Fruit fly (Drosophila melanogaster) whole organism, embryonic: Measurements from ENCODE around the gene Hat1.

Source experiments
- Blimp-1 ChIP-seq: fragments of 200-800 bp; sonication (Bioruptor generic); optimal IDR thresholded peaks from 3 replicates; lab custom pipeline; 2018; ENCODE audit warnings: missing biosample characterization, missing genetic modification characterization, mild to moderate bottlenecking, moderate library complexity, missing genetic modification reagents
- C15 ChIP-seq: fragments of 200-800 bp; sonication (Bioruptor generic); IDR thresholded peaks from 3 replicates; pipeline ENCODE4 v1.3.6; 2022; ENCODE audit warnings: missing biosample characterization, missing genetic modification characterization
- CG10654 ChIP-seq: fragments of 200-800 bp; sonication (Bioruptor generic); optimal IDR thresholded peaks from 2 replicates; lab custom pipeline; 2016; ENCODE audit warnings: missing biosample characterization, missing genetic modification characterization
- CG10959 ChIP-seq: fragments of 200-800 bp; sonication (Bioruptor generic); IDR thresholded peaks from 2 replicates; pipeline ENCODE4 v1.3.6; 2022; ENCODE audit warnings: missing biosample characterization, missing genetic modification characterization
- CG11504 ChIP-seq: fragments of 200-800 bp; sonication (Bioruptor generic); optimal IDR thresholded peaks from 3 replicates; lab custom pipeline; 2019; ENCODE audit warnings: missing biosample characterization, mild to moderate bottlenecking, missing genetic modification characterization, moderate library complexity
- CG11696 ChIP-seq: fragments of 200-800 bp; sonication (Bioruptor generic); IDR thresholded peaks from 2 replicates; pipeline ENCODE4 v1.3.6; 2022; ENCODE audit warnings: missing biosample characterization, missing genetic modification characterization
- CG12155 ChIP-seq: fragments of 200-800 bp; sonication (Bioruptor generic); optimal IDR thresholded peaks from 3 replicates; lab custom pipeline; 2016; ENCODE audit warnings: missing biosample characterization, missing genetic modification characterization
- CG1233 ChIP-seq: fragments of 200-800 bp; sonication (Bioruptor generic); optimal IDR thresholded peaks from 4 replicates; lab custom pipeline; 2018; ENCODE audit warnings: missing biosample characterization, mild to moderate bottlenecking, missing genetic modification characterization
- CG14710 ChIP-seq: fragments of 200-800 bp; sonication (Bioruptor generic); optimal IDR thresholded peaks from 3 replicates; lab custom pipeline; 2019; ENCODE audit warnings: missing biosample characterization, mild to moderate bottlenecking, missing genetic modification characterization, moderate library complexity
- CG17328 ChIP-seq: fragments of 200-800 bp; sonication (Bioruptor generic); IDR thresholded peaks from 2 replicates; pipeline ENCODE4 v1.3.6; 2022; ENCODE audit warnings: missing biosample characterization, missing genetic modification characterization
- CG18764 ChIP-seq: fragments of 200-800 bp; sonication (Bioruptor generic); optimal IDR thresholded peaks from 3 replicates; lab custom pipeline; 2016; ENCODE audit warnings: missing biosample characterization, missing genetic modification characterization
- CG34376 ChIP-seq: fragments of 200-800 bp; sonication (Bioruptor generic); optimal IDR thresholded peaks from 2 replicates; lab custom pipeline; 2018; ENCODE audit warnings: missing biosample characterization, mild to moderate bottlenecking, missing genetic modification characterization
- CG6272 ChIP-seq: fragments of 200-800 bp; sonication (Bioruptor generic); IDR thresholded peaks from 2 replicates; pipeline ENCODE4 v1.3.6; 2022; ENCODE audit warnings: missing biosample characterization, missing genetic modification characterization
- CG6683 ChIP-seq: fragments of 200-800 bp; sonication (Bioruptor generic); optimal IDR thresholded peaks from 2 replicates; lab custom pipeline; 2017; ENCODE audit warnings: missing biosample characterization, mild to moderate bottlenecking, missing genetic modification characterization, missing genetic modification reagents
- CG6689 ChIP-seq: fragments of 200-800 bp; sonication (Bioruptor generic); IDR thresholded peaks from 2 replicates; pipeline ENCODE4 v1.3.6; 2022; ENCODE audit warnings: missing biosample characterization, missing genetic modification characterization
- CG6854 ChIP-seq: fragments of 200-800 bp; sonication (Bioruptor generic); optimal IDR thresholded peaks from 3 replicates; lab custom pipeline; 2017; ENCODE audit warnings: missing biosample characterization, mild to moderate bottlenecking, missing genetic modification characterization
- CG7271 ChIP-seq: fragments of 200-800 bp; sonication (Bioruptor generic); optimal IDR thresholded peaks from 2 replicates; lab custom pipeline; 2018; ENCODE audit warnings: missing biosample characterization, mild to moderate bottlenecking, missing genetic modification characterization, moderate library complexity
- CG9932 ChIP-seq: fragments of 200-800 bp; sonication (Bioruptor generic); IDR thresholded peaks from 2 replicates; pipeline ENCODE4 v1.3.6; 2022; ENCODE audit warnings: missing biosample characterization, missing genetic modification characterization
- Deaf1 ChIP-seq: fragments of 200-800 bp; optimal IDR thresholded peaks from 3 replicates; lab custom pipeline; 2019; ENCODE audit warnings: missing biosample characterization, mild to moderate bottlenecking, missing genetic modification characterization, moderate library complexity
- E2f1 ChIP-seq: fragments of 200-800 bp; sonication (Bioruptor generic); IDR thresholded peaks from 2 replicates; pipeline ENCODE4 v1.3.6; 2022; ENCODE audit warnings: missing biosample characterization, missing genetic modification characterization
- H15 ChIP-seq: fragments of 200-800 bp; sonication (Bioruptor generic); IDR thresholded peaks from 3 replicates; pipeline ENCODE4 v1.3.6; 2022; ENCODE audit warnings: missing biosample characterization, missing genetic modification characterization
- Hey ChIP-seq: fragments of 200-800 bp; sonication (Bioruptor generic); optimal IDR thresholded peaks from 3 replicates; lab custom pipeline; 2018; ENCODE audit warnings: missing biosample characterization, mild to moderate bottlenecking, missing genetic modification characterization
- HmgZ ChIP-seq: fragments of 200-800 bp; sonication (Bioruptor generic); optimal IDR thresholded peaks from 2 replicates; lab custom pipeline; 2018; ENCODE audit warnings: missing biosample characterization, mild to moderate bottlenecking, missing genetic modification characterization
- Hr3 ChIP-seq: fragments of 200-800 bp; sonication (Bioruptor generic); optimal IDR thresholded peaks from 3 replicates; lab custom pipeline; 2016; ENCODE audit warnings: missing biosample characterization, missing genetic modification characterization
- Neu2 ChIP-seq: fragments of 200-800 bp; sonication (Bioruptor generic); optimal IDR thresholded peaks from 3 replicates; lab custom pipeline; 2016; ENCODE audit warnings: missing biosample characterization, missing genetic modification characterization, borderline replicate concordance
- Oaz ChIP-seq: fragments of 200-800 bp; sonication (Bioruptor generic); IDR thresholded peaks from 2 replicates; pipeline ENCODE4 v1.3.6; 2022; ENCODE audit warnings: missing biosample characterization, missing genetic modification characterization
- Opbp ChIP-seq: fragments of 200-800 bp; sonication (Bioruptor generic); IDR thresholded peaks from 3 replicates; pipeline ENCODE4 v1.3.6; 2022; ENCODE audit warnings: missing biosample characterization, missing genetic modification characterization; ENCODE audit not compliant: partially characterized antibody
- Optix ChIP-seq: fragments of 200-800 bp; sonication (Bioruptor generic); IDR thresholded peaks from 3 replicates; pipeline ENCODE4 v1.3.6; 2022; ENCODE audit warnings: missing biosample characterization, missing genetic modification characterization
- Ptx1 ChIP-seq: fragments of 200-800 bp; sonication (Bioruptor generic); IDR thresholded peaks from 2 replicates; pipeline ENCODE4 v1.3.6; 2022; ENCODE audit warnings: missing biosample characterization, missing genetic modification characterization
- Sox100B ChIP-seq: fragments of 200-800 bp; sonication (Bioruptor generic); optimal IDR thresholded peaks from 3 replicates; lab custom pipeline; 2018; ENCODE audit warnings: missing biosample characterization, mild to moderate bottlenecking, missing genetic modification characterization
- TFAM ChIP-seq: fragments of 200-800 bp; sonication (Bioruptor generic); optimal IDR thresholded peaks from 2 replicates; lab custom pipeline; 2017; ENCODE audit warnings: missing biosample characterization, missing genetic modification characterization, inconsistent platforms
- Trl ChIP-seq, 3 experiments: fragments of >200 bp in 2 of 3; fragments of 200-800 bp in 1 of 3; sonication (Bioruptor generic) in 1 of 3; optimal IDR thresholded peaks; 2 replicates in 1 of 3; 3 replicates in 2 of 3; lab custom pipeline; 2016 to 2017; ENCODE audit warnings: missing biosample characterization in 1 of 3, missing genetic modification characterization in 1 of 3
- ato ChIP-seq: fragments of 200-800 bp; sonication (Bioruptor generic); IDR thresholded peaks from 2 replicates; pipeline ENCODE4 v1.3.6; 2022; ENCODE audit warnings: missing biosample characterization, missing genetic modification characterization; ENCODE audit not compliant: partially characterized antibody
- chm ChIP-seq: fragments of 200-800 bp; sonication (Bioruptor generic); IDR thresholded peaks from 2 replicates; pipeline ENCODE4 v1.3.6; 2022; ENCODE audit warnings: missing biosample characterization, missing genetic modification characterization
- ci ChIP-seq: fragments of 200-800 bp; sonication (Bioruptor generic); IDR thresholded peaks from 3 replicates; pipeline ENCODE4 v1.3.6; 2022; ENCODE audit warnings: missing biosample characterization, missing genetic modification characterization
- cwo ChIP-seq: fragments of 200-800 bp; sonication (Bioruptor generic); optimal IDR thresholded peaks from 3 replicates; lab custom pipeline; 2017; ENCODE audit warnings: missing biosample characterization, missing genetic modification characterization, mild to moderate bottlenecking, moderate library complexity, missing genetic modification reagents
- ewg ChIP-seq: fragments of 200-800 bp; sonication (Bioruptor generic); optimal IDR thresholded peaks from 3 replicates; lab custom pipeline; 2017; ENCODE audit warnings: mild to moderate bottlenecking, missing biosample characterization, missing genetic modification reagents, missing genetic modification characterization
- lilli ChIP-seq: fragments of 200-800 bp; sonication (Bioruptor generic); optimal IDR thresholded peaks from 3 replicates; lab custom pipeline; 2016; ENCODE audit warnings: missing biosample characterization, missing genetic modification characterization
- nerfin-1 ChIP-seq: fragments of 200-800 bp; sonication (Bioruptor generic); optimal IDR thresholded peaks from 3 replicates; lab custom pipeline; 2019; ENCODE audit warnings: missing biosample characterization, mild to moderate bottlenecking, missing genetic modification characterization, moderate library complexity
- nerfin-2 ChIP-seq: fragments of 200-800 bp; sonication (Bioruptor generic); IDR thresholded peaks from 2 replicates; pipeline ENCODE4 v1.3.6; 2022; ENCODE audit warnings: missing biosample characterization, missing genetic modification characterization; ENCODE audit not compliant: partially characterized antibody
- prd ChIP-seq, 3 experiments: fragments of >200 bp in 2 of 3; fragments of 200-800 bp in 1 of 3; sonication (Bioruptor generic) in 1 of 3; optimal IDR thresholded peaks in 2 of 3; IDR thresholded peaks in 1 of 3; 2 replicates in 2 of 3; 3 replicates in 1 of 3; pipeline versions ENCODE4 v1.3.6 to Lab custom; 2017 to 2022; ENCODE audit warnings: missing biosample characterization in 1 of 3, missing genetic modification characterization in 1 of 3
- pum ChIP-seq: fragments of 200-800 bp; sonication (Bioruptor generic); optimal IDR thresholded peaks from 2 replicates; lab custom pipeline; 2016; ENCODE audit warnings: missing biosample characterization, missing genetic modification characterization
- row ChIP-seq: fragments of 200-800 bp; sonication (Bioruptor generic); IDR thresholded peaks from 3 replicates; pipeline ENCODE4 v1.3.6; 2022; ENCODE audit warnings: missing biosample characterization, missing genetic modification characterization
- sc ChIP-seq, 3 experiments: fragments of >200 bp in 2 of 3; fragments of 200-800 bp in 1 of 3; sonication (Bioruptor generic) in 1 of 3; optimal IDR thresholded peaks; 2 replicates in 2 of 3; 3 replicates in 1 of 3; lab custom pipeline; 2017; ENCODE audit warnings: mild to moderate bottlenecking in 1 of 3, missing biosample characterization in 1 of 3, missing genetic modification characterization in 1 of 3, missing genetic modification reagents in 1 of 3
- seq ChIP-seq: fragments of 200-800 bp; sonication (Bioruptor generic); IDR thresholded peaks from 2 replicates; pipeline ENCODE4 v1.3.6; 2022; ENCODE audit warnings: missing biosample characterization, missing genetic modification characterization
- sisA ChIP-seq: fragments of 200-800 bp; sonication (Bioruptor generic); IDR thresholded peaks from 2 replicates; pipeline ENCODE4 v1.3.6; 2022; ENCODE audit warnings: missing biosample characterization, missing genetic modification characterization
- sna ChIP-seq: fragments of 200-800 bp; sonication (Bioruptor generic); IDR thresholded peaks from 2 replicates; pipeline ENCODE4 v1.3.6; 2022; ENCODE audit warnings: missing biosample characterization, missing genetic modification characterization; ENCODE audit not compliant: partially characterized antibody
- stc ChIP-seq: fragments of 200-800 bp; sonication (Bioruptor generic); IDR thresholded peaks from 2 replicates; pipeline ENCODE4 v1.3.6; 2022; ENCODE audit warnings: missing biosample characterization, missing genetic modification characterization
- twi ChIP-seq: fragments of 200-800 bp; optimal IDR thresholded peaks from 2 replicates; lab custom pipeline; 2019; ENCODE audit warnings: missing biosample characterization, mild to moderate bottlenecking, missing genetic modification characterization, moderate library complexity

Hat1 gene

DNA sequence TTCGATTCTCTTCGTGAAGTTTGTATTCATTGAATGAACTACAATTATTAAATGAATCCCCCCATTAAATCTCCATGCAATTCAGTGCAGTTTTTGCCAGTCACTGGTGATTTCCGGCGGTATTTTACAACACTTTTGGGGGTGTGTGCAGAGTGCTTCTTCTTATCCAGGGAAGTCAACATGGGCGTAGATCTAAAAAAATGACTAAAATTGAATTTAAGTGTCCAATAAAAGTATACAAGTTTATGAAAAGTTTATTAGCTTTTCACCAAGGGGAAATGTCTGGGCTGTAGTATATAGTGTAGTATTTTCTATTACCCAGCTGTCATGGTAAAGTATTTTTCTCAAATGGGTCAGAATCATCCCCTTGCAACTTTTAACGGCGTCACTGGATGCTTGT lies 2.3 kb upstream of the Hat1 start, which contains the start of gene Hpf1 (continued):
- TF ChIP-seq CG11504 (tag; lab: Kevin White, UChicago) = peak; percentile 97
- peak; percentile 98 for TF ChIP-seq CG12155 (GFP tag; lab: Kevin White, UChicago)
- peak; percentile 97 for TF ChIP-seq H15 (GFP tag; lab: Robert Waterston, UW)
- TF ChIP-seq CG10654 (GFP tag; lab: Kevin White, UChicago) = peak; percentile 97
- TF ChIP-seq HmgZ (tag; lab: Kevin White, UChicago) = peak; percentile 99
- TF ChIP-seq sisA = peak; percentile 98
- TF ChIP-seq CG34376 = peak; percentile 98
- TF ChIP-seq Opbp (GFP tag; lab: Robert Waterston, UW) = peak; percentile 61; the same call in 1 of the 3 replicates
- peak; percentile 90 for TF ChIP-seq CG7271 (tag; lab: Kevin White, UChicago)
- peak; percentile 96 for TF ChIP-seq nerfin-1 (tag; lab: Kevin White, UChicago)
- peak; percentile 96 for TF ChIP-seq stc (GFP tag; lab: Robert Waterston, UW)
- peak; percentile 96 for TF ChIP-seq Oaz (GFP tag; lab: Robert Waterston, UW)
- peak; percentile 98 for TF ChIP-seq ci (GFP tag; lab: Robert Waterston, UW)
- peak; percentile 96 for TF ChIP-seq cwo
- TF ChIP-seq CG14710 (tag; lab: Kevin White, UChicago) = peak; percentile 96
- TF ChIP-seq CG18764 (GFP tag; lab: Kevin White, UChicago) = peak; percentile 97
- TF ChIP-seq sc (optimal IDR thresholded peaks at IDR 0.05; lab: Kevin White, UChicago) = no peak
- peak; percentile 93 for TF ChIP-seq sc (GFP tag; optimal IDR thresholded peaks at IDR 0.05; lab: Kevin White, UChicago)
- TF ChIP-seq Hey (tag; lab: Kevin White, UChicago) = peak; percentile 86
- peak; percentile 93 for TF ChIP-seq CG6683 (GFP tag; lab: Kevin White, UChicago)
- TF ChIP-seq seq (GFP tag; lab: Robert Waterston, UW) = peak; percentile 99
- TF ChIP-seq CG6854 (GFP tag; lab: Kevin White, UChicago) = peak; percentile 97
- TF ChIP-seq prd (optimal IDR thresholded peaks at IDR 0.05; lab: Kevin White, UChicago) = no peak
- TF ChIP-seq prd (GFP tag; IDR thresholded peaks at IDR 0.05; lab: Robert Waterston, UW) = peak; percentile 99
- peak; percentile 94 for TF ChIP-seq twi
- TF ChIP-seq sna = no peak
- TF ChIP-seq lilli (GFP tag; lab: Kevin White, UChicago) = peak; percentile 99
- TF ChIP-seq E2f1 (GFP tag; lab: Robert Waterston, UW) = peak; percentile 98
- TF ChIP-seq CG6272 = peak; percentile 98
- peak; percentile 98 for TF ChIP-seq pum (GFP tag; lab: Kevin White, UChicago)
- TF ChIP-seq CG10959 = peak; percentile 93
- TF ChIP-seq Ptx1 = peak; percentile 99
- peak; percentile 94 for TF ChIP-seq C15
- peak; percentile 93 for TF ChIP-seq ewg (GFP tag; lab: Kevin White, UChicago)
- TF ChIP-seq Neu2 (GFP tag; lab: Kevin White, UChicago) = peak; percentile 92
- peak; percentile 87 for TF ChIP-seq TFAM (GFP tag; lab: Kevin White, UChicago)
- peak; percentile 99 for TF ChIP-seq row (GFP tag; lab: Robert Waterston, UW)
- peak; percentile 96 for TF ChIP-seq CG17328 (GFP tag; lab: Robert Waterston, UW)
- TF ChIP-seq Blimp-1 (GFP tag; lab: Kevin White, UChicago) = peak; percentile 95
- TF ChIP-seq Sox100B (GFP tag; lab: Kevin White, UChicago) = peak; percentile 96
- TF ChIP-seq chm (GFP tag; lab: Robert Waterston, UW) = peak; percentile 95
- no peak for TF ChIP-seq nerfin-2 (GFP tag; lab: Robert Waterston, UW)
- peak; percentile 98 for TF ChIP-seq Hr3 (GFP tag; lab: Kevin White, UChicago)
- no peak for TF ChIP-seq Trl (optimal IDR thresholded peaks at IDR 0.05; lab: Kevin White, UChicago)
- TF ChIP-seq Trl (GFP tag; optimal IDR thresholded peaks at IDR 0.05; lab: Kevin White, UChicago) = peak; percentile 99
- TF ChIP-seq Deaf1 (tag; lab: Kevin White, UChicago) = peak; percentile 85
- peak; percentile 98 for TF ChIP-seq CG9932 (GFP tag; lab: Robert Waterston, UW)
- TF ChIP-seq ato (GFP tag; lab: Robert Waterston, UW) = no peak
- peak; percentile 90 for TF ChIP-seq CG11696 (GFP tag; lab: Robert Waterston, UW)
- TF ChIP-seq CG6689 (GFP tag; lab: Robert Waterston, UW) = peak; percentile 98
- peak; percentile 96 for TF ChIP-seq Optix (GFP tag; lab: Robert Waterston, UW)
- peak; percentile 97 for TF ChIP-seq CG1233
